Fruit fly (Drosophila melanogaster): ENCODE data around the gene bnb.
A peak's percentile ranks its signal among the peaks of the same experiment; 100 is the strongest.

Gene bnb

dm6 chrX:18774818-18775343 lies 22.6 kb downstream of the bnb start, which contains the start of gene CG6891 (continued):
- 0 out of 2 replicates have a peak, but pooled peaks have one; percentile 25 for TF ChIP-seq amos (GFP tag; IDR thresholded peaks at IDR 0.05; ENCODE audit: partially characterized antibody)
- peak; percentile 32 for TF ChIP-seq shn (GFP tag; optimal IDR thresholded peaks at IDR 0.05)
- TF ChIP-seq PHDP (tag; optimal IDR thresholded peaks at IDR 0.05) = peak; percentile 4
- TF ChIP-seq ind (GFP tag; optimal IDR thresholded peaks at IDR 0.05) = peak; percentile 26
- TF ChIP-seq HmgZ (tag; optimal IDR thresholded peaks at IDR 0.05) = peak; percentile 5
- 0 out of 2 replicates have a peak, but pooled peaks have one; percentile 19 for TF ChIP-seq MBD-R2 (GFP tag; IDR thresholded peaks at IDR 0.05)
- peak; percentile 3 for TF ChIP-seq CG12659 (GFP tag; optimal IDR thresholded peaks at IDR 0.05)
- no peak for TF ChIP-seq Poxn (GFP tag; IDR thresholded peaks at IDR 0.05)
- TF ChIP-seq CG8765 (GFP tag; IDR thresholded peaks at IDR 0.05) = no peak
- TF ChIP-seq E2f2 (GFP tag; IDR thresholded peaks at IDR 0.05) = 0 out of 2 replicates have a peak, but pooled peaks have one; percentile 17
- peak; percentile 64 for TF ChIP-seq Xbp1 (GFP tag; optimal IDR thresholded peaks at IDR 0.05)
- peak; percentile 42 for TF ChIP-seq sug (tag; optimal IDR thresholded peaks at IDR 0.05)
- peak; percentile 54 for TF ChIP-seq CG1603 (tag; optimal IDR thresholded peaks at IDR 0.05)
- peak; percentile 16 for TF ChIP-seq CoRest (tag; optimal IDR thresholded peaks at IDR 0.05)
- 0 out of 3 replicates have a peak, but pooled peaks have one; percentile 16 for TF ChIP-seq CG17361 (GFP tag; IDR thresholded peaks at IDR 0.05)
- no peak for TF ChIP-seq rib (GFP tag; IDR thresholded peaks at IDR 0.05)
- peak; percentile 41 for TF ChIP-seq unpg (GFP tag; optimal IDR thresholded peaks at IDR 0.05)
- peak; percentile 5 for TF ChIP-seq CG15514 (GFP tag; optimal IDR thresholded peaks at IDR 0.05)
- TF ChIP-seq Trl (optimal IDR thresholded peaks at IDR 0.05) = no peak
- peak; percentile 19 for TF ChIP-seq Trl (GFP tag; optimal IDR thresholded peaks at IDR 0.05)
- TF ChIP-seq NFAT (GFP tag; IDR thresholded peaks at IDR 0.05) = no peak
- peak; percentile 2 for TF ChIP-seq pb (GFP tag; optimal IDR thresholded peaks at IDR 0.05)
- peak; percentile 46 for TF ChIP-seq CG9727 (GFP tag; optimal IDR thresholded peaks at IDR 0.05)
- no peak for TF ChIP-seq Usf (GFP tag; optimal IDR thresholded peaks at IDR 0.05)
- peak; percentile 76 for TF ChIP-seq CG33557 (GFP tag; optimal IDR thresholded peaks at IDR 0.05)
- TF ChIP-seq Ets65A (GFP tag) = peak; percentile 71
- TF ChIP-seq dpn (GFP tag; optimal IDR thresholded peaks at IDR 0.05) = peak in 1 of 2 experiments; percentile 7
- TF ChIP-seq Ravus (GFP tag; IDR thresholded peaks at IDR 0.05) = no peak
- TF ChIP-seq mirr (GFP tag; optimal IDR thresholded peaks at IDR 0.05) = no peak
- 0 out of 3 replicates have a peak, but pooled peaks have one; percentile 32 for TF ChIP-seq zen2 (GFP tag; IDR thresholded peaks at IDR 0.05; ENCODE audit: partially characterized antibody)
- TF ChIP-seq Deaf1 (tag; optimal IDR thresholded peaks at IDR 0.05) = peak; percentile 97
- TF ChIP-seq Hr78 (GFP tag; optimal IDR thresholded peaks at IDR 0.05) = peak in 1 of 2 experiments; percentile 42
- TF ChIP-seq CG1024 (GFP tag; IDR thresholded peaks at IDR 0.05) = no peak
- peak; percentile 41 for TF ChIP-seq CG2712 (tag; optimal IDR thresholded peaks at IDR 0.05)
- TF ChIP-seq CG6854 (GFP tag; optimal IDR thresholded peaks at IDR 0.05) = peak; percentile 21
- TF ChIP-seq D19B (GFP tag; optimal IDR thresholded peaks at IDR 0.05) = no peak
- TF ChIP-seq disco-r (GFP tag; optimal IDR thresholded peaks at IDR 0.05) = peak; percentile 15
- TF ChIP-seq CG9437 (GFP tag; optimal IDR thresholded peaks at IDR 0.05) = no peak
- TF ChIP-seq dmrt11E (tag; optimal IDR thresholded peaks at IDR 0.05) = peak; percentile 46
- peak; percentile 33 for TF ChIP-seq nerfin-1 (tag; optimal IDR thresholded peaks at IDR 0.05)
- peak; percentile 80 for TF ChIP-seq sens (GFP tag)
- TF ChIP-seq CG2120 (GFP tag; optimal IDR thresholded peaks at IDR 0.05) = peak; percentile 17
- 0 out of 2 replicates have a peak, but pooled peaks have one; percentile 10 for TF ChIP-seq stc (GFP tag; IDR thresholded peaks at IDR 0.05)
- no peak for TF ChIP-seq CG10654 (GFP tag; optimal IDR thresholded peaks at IDR 0.05)
- TF ChIP-seq otp (GFP tag; IDR thresholded peaks at IDR 0.05) = peak; percentile 36; the same call in 1 of the 3 replicates
- no peak for TF ChIP-seq CG11695 (GFP tag; IDR thresholded peaks at IDR 0.05)
- peak; percentile 57 for TF ChIP-seq sob (GFP tag; IDR thresholded peaks at IDR 0.05)
- TF ChIP-seq slbo (GFP tag; IDR thresholded peaks at IDR 0.05) = peak; percentile 14; the same call in 1 of the 2 replicates
- peak; percentile 41; the same call in 1 of the 2 replicates for TF ChIP-seq CG13287 (GFP tag; IDR thresholded peaks at IDR 0.05; ENCODE audit: partially characterized antibody)
- peak; percentile 37 for TF ChIP-seq Mad (GFP tag; optimal IDR thresholded peaks at IDR 0.05)
